Worm (Caenorhabditis elegans) whole organism, L2 larva: ENCODE results near the gene ttr-3.
A peak's percentile ranks its signal among the peaks of the same experiment; 100 is the strongest.

Source experiments
- C34F6.9 ChIP-seq: fragments of 150-350 bp; optimal IDR thresholded peaks from 2 replicates; lab custom pipeline; 2014; ENCODE audit warnings: missing biosample characterization, missing genetic modification characterization
- F13H6.1 ChIP-seq: sonication (generic microtip); optimal IDR thresholded peaks from 2 replicates; lab custom pipeline; 2016; ENCODE audit warnings: missing genetic modification characterization, missing compliant biosample characterization
- R02D3.7 ChIP-seq: fragments of 150-350 bp; optimal IDR thresholded peaks from 2 replicates; lab custom pipeline; 2014; ENCODE audit warnings: missing biosample characterization, missing genetic modification characterization
- Y55F3AM.14 ChIP-seq: fragments of 200-800 bp; sonication (Bioruptor generic); optimal IDR thresholded peaks from 2 replicates; lab custom pipeline; 2018; ENCODE audit warnings: mild to moderate bottlenecking, missing genetic modification characterization, missing compliant biosample characterization
- ZK546.5 ChIP-seq: sonication (generic microtip); optimal IDR thresholded peaks from 2 replicates; lab custom pipeline; 2017; ENCODE audit warnings: missing biosample characterization, missing genetic modification characterization
- alr-1 ChIP-seq: fragments of 150-350 bp; optimal IDR thresholded peaks from 2 replicates; lab custom pipeline; 2014; ENCODE audit warnings: missing biosample characterization, missing genetic modification characterization
- aly-2 ChIP-seq: fragments of 150-350 bp; optimal IDR thresholded peaks from 2 replicates; lab custom pipeline; 2014; ENCODE audit warnings: missing biosample characterization, missing genetic modification characterization
- ama-1 ChIP-seq: fragments of 150-350 bp; optimal IDR thresholded peaks from 2 replicates; lab custom pipeline; 2018; ENCODE audit warnings: inconsistent platforms
- blmp-1 ChIP-seq: sonication (generic microtip); optimal IDR thresholded peaks from 2 replicates; lab custom pipeline; 2017; ENCODE audit warnings: missing genetic modification characterization, mild to moderate bottlenecking, missing compliant biosample characterization, antibody characterized with exemption, moderate library complexity; ENCODE audit not compliant: insufficient read depth
- ceh-82 ChIP-seq: fragments of 150-350 bp; optimal IDR thresholded peaks from 2 replicates; lab custom pipeline; 2014; ENCODE audit warnings: missing biosample characterization, missing genetic modification characterization
- crh-2 ChIP-seq: sonication (generic microtip); optimal IDR thresholded peaks from 2 replicates; lab custom pipeline; 2017; ENCODE audit warnings: missing biosample characterization, missing genetic modification characterization
- dmd-4 ChIP-seq: sonication (generic microtip); optimal IDR thresholded peaks from 2 replicates; lab custom pipeline; 2017; ENCODE audit warnings: missing biosample characterization, missing genetic modification characterization
- egl-27 ChIP-seq: sonication (generic microtip); optimal IDR thresholded peaks from 3 replicates; lab custom pipeline; 2017; ENCODE audit warnings: missing biosample characterization, missing genetic modification reagents, missing genetic modification characterization
- elt-3 ChIP-seq: sonication (generic microtip); optimal IDR thresholded peaks from 2 replicates; lab custom pipeline; 2017; ENCODE audit warnings: missing biosample characterization, missing genetic modification characterization
- fos-1 ChIP-seq: fragments of 150-350 bp; optimal IDR thresholded peaks from 2 replicates; lab custom pipeline; 2014; ENCODE audit warnings: missing biosample characterization, missing genetic modification characterization
- gmeb-1 ChIP-seq: fragments of 150-350 bp; optimal IDR thresholded peaks from 2 replicates; lab custom pipeline; 2014; ENCODE audit warnings: missing biosample characterization, missing genetic modification characterization
- lin-11 ChIP-seq: fragments of 150-350 bp; sonication (generic microtip); optimal IDR thresholded peaks from 2 replicates; lab custom pipeline; 2014; ENCODE audit warnings: missing biosample characterization, missing genetic modification characterization, inconsistent platforms, mixed read lengths
- lin-39 ChIP-seq: fragments of 150-350 bp; optimal IDR thresholded peaks from 2 replicates; lab custom pipeline; 2014; ENCODE audit warnings: missing biosample characterization, missing genetic modification reagents, missing genetic modification characterization
- lsy-2 ChIP-seq, 2 experiments: fragments of 150-350 bp in 1 of 2; sonication (generic microtip) in 1 of 2; optimal IDR thresholded peaks; 2 replicates each; lab custom pipeline; 2014 to 2017; ENCODE audit warnings: missing biosample characterization in 2 of 2, missing genetic modification characterization in 2 of 2
- mab-5 ChIP-seq: fragments of 150-350 bp; optimal IDR thresholded peaks from 2 replicates; lab custom pipeline; 2014; ENCODE audit warnings: missing biosample characterization, missing genetic modification characterization
- mbf-1 ChIP-seq: sonication (generic microtip); optimal IDR thresholded peaks from 2 replicates; lab custom pipeline; 2017; ENCODE audit warnings: missing biosample characterization, missing genetic modification characterization
- nhr-11 ChIP-seq: fragments of 150-350 bp; optimal IDR thresholded peaks from 2 replicates; lab custom pipeline; 2014; ENCODE audit warnings: missing biosample characterization, missing genetic modification characterization
- nhr-12 ChIP-seq: fragments of 150-350 bp; optimal IDR thresholded peaks from 2 replicates; lab custom pipeline; 2014; ENCODE audit warnings: missing biosample characterization, missing genetic modification characterization
- nhr-129 ChIP-seq: fragments of 150-350 bp; optimal IDR thresholded peaks from 2 replicates; lab custom pipeline; 2014; ENCODE audit warnings: missing biosample characterization, missing genetic modification characterization
- nhr-237 ChIP-seq: fragments of 150-350 bp; optimal IDR thresholded peaks from 2 replicates; lab custom pipeline; 2014; ENCODE audit warnings: missing biosample characterization, missing genetic modification characterization
- nhr-77 ChIP-seq: fragments of 150-350 bp; optimal IDR thresholded peaks from 2 replicates; lab custom pipeline; 2014; ENCODE audit warnings: missing biosample characterization, missing genetic modification characterization
- peb-1 ChIP-seq: fragments of 150-350 bp; optimal IDR thresholded peaks from 2 replicates; lab custom pipeline; 2014; ENCODE audit warnings: missing biosample characterization, missing genetic modification characterization
- sem-4 ChIP-seq: fragments of 150-350 bp; optimal IDR thresholded peaks from 2 replicates; lab custom pipeline; 2014; ENCODE audit warnings: missing biosample characterization, missing genetic modification reagents, missing genetic modification characterization
- skn-1 ChIP-seq: sonication (generic microtip); optimal IDR thresholded peaks from 2 replicates; lab custom pipeline; 2017; ENCODE audit warnings: missing biosample characterization, missing genetic modification characterization
- sma-3 ChIP-seq: sonication (generic microtip); optimal IDR thresholded peaks from 2 replicates; lab custom pipeline; 2016; ENCODE audit warnings: missing genetic modification reagents, missing genetic modification characterization, missing compliant biosample characterization
- sma-9 ChIP-seq, 2 experiments: fragments of 150-350 bp in 1 of 2; sonication (generic microtip) in 1 of 2; optimal IDR thresholded peaks; 2 replicates each; lab custom pipeline; 2014 to 2016; ENCODE audit warnings: missing genetic modification characterization in 2 of 2, mild to moderate bottlenecking in 1 of 2, missing biosample characterization in 1 of 2, missing compliant biosample characterization in 1 of 2, missing genetic modification reagents in 1 of 2, moderate library complexity in 1 of 2
- snpc-4 ChIP-seq: fragments of 150-350 bp; optimal IDR thresholded peaks from 2 replicates; lab custom pipeline; 2014; ENCODE audit warnings: missing biosample characterization, missing genetic modification characterization
- unc-39 ChIP-seq: fragments of 150-350 bp; optimal IDR thresholded peaks from 2 replicates; lab custom pipeline; 2014; ENCODE audit warnings: missing biosample characterization, missing genetic modification characterization
- unc-55 ChIP-seq: fragments of 150-350 bp; sonication (generic microtip); optimal IDR thresholded peaks from 3 replicates; lab custom pipeline; 2014; ENCODE audit warnings: missing biosample characterization, missing genetic modification reagents, missing genetic modification characterization
- unc-62 ChIP-seq: fragments of 150-350 bp; optimal IDR thresholded peaks from 2 replicates; lab custom pipeline; 2014; ENCODE audit warnings: missing biosample characterization, missing genetic modification reagents, missing genetic modification characterization
- zag-1 ChIP-seq: fragments of 150-350 bp; optimal IDR thresholded peaks from 2 replicates; lab custom pipeline; 2014; ENCODE audit warnings: missing biosample characterization, missing genetic modification characterization
- ztf-4 ChIP-seq: fragments of 150-350 bp; optimal IDR thresholded peaks from 2 replicates; lab custom pipeline; 2014; ENCODE audit warnings: missing biosample characterization, missing genetic modification characterization

Gene ttr-3

DNA sequence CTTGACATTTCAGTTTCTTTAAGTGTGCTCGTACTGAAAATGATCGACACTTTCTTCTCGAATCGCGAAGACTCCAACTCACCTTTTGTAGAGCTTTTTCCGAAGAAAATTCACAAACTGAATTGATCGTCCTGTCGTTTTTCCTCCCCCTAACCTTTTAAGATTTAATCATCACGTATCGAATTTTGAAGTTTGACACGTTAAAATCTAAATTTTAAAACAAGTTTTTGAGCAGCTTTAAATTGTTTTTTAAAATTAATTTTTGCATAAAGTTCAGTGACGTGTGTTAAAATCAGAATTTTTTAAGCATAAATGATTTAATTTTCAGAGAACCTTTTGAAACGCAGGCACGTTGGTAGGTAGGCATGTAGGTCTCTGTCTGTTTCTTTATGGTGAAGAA is 35.2 kb downstream of the ttr-3 start, which contains the start of gene alg-4:
TSS of gene alg-4 (minus strand) at position 101 of the 400 bp plus-strand sequence.
- TF ChIP-seq zag-1 (tag; lab: Kevin White, UChicago) (no peak), C34F6.9 (tag; lab: Kevin White, UChicago) (no peak), dmd-4 (tag; lab: Kevin White, UChicago) (no peak), Y55F3AM.14 (no peak), ztf-4 (tag; lab: Kevin White, UChicago) (no peak), nhr-11 (tag; lab: Kevin White, UChicago) (no peak), lin-11 (tag; lab: Kevin White, UChicago) (no peak), elt-3 (tag; lab: Kevin White, UChicago) (no peak), skn-1 (tag; lab: Kevin White, UChicago) (no peak), sma-9 (GFP tag; optimal IDR thresholded peaks at IDR 0.05; lab: Kevin White, UChicago) (no peak), sma-9 (tag; optimal IDR thresholded peaks at IDR 0.05; lab: Kevin White, UChicago) (no peak)

DNA sequence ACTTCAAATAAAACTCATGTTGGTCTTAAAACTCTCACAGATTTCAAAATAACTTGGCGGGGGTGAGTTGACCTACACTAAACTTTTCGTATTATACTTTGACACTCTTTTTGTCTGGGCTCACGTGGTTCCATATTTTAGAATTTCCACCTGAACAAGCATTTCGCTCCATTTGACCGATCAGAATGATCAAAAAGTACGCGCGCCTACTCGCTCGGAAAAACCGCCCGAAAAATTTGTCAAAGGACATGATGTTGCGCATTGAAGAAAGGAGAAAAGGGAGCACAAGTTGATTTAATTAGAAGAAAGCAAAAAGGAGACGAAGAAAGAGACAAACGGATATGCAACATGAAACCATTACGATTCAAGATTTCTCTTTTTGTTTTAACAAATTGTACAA is 40.2 kb downstream of the ttr-3 start:
- TF ChIP-seq C34F6.9 (tag; lab: Kevin White, UChicago) (peak; percentile 1), skn-1 (tag; lab: Kevin White, UChicago) (no peak)
- TF ChIP-seq, all 48 proteins: peak for 1

DNA sequence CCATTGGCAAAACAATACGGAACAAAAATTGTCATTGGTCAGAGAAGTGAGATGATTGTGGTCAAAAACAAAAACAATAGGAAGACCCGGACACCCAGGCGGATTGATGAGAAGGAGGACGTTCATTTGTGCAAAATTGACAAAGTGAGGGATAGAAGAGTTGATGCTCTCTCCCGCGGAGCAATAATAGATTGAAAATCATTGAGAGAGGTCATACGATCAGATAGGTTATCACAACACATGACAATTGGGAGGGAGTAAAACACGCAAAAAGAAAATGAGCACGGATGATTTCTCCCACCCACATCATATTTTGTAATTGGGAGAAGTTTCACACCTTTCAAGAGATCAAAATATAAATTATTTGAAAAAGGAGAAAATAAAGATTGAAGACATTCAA is 40.9 kb downstream of the ttr-3 start:
- TF ChIP-seq ceh-82 (no peak), mbf-1 (no peak), lin-39 (no peak), elt-3 (tag; lab: Kevin White, UChicago) (no peak), Y55F3AM.14 (no peak), dmd-4 (tag; lab: Kevin White, UChicago) (no peak), zag-1 (tag; lab: Kevin White, UChicago) (no peak), lin-11 (tag; lab: Kevin White, UChicago) (no peak), peb-1 (tag; lab: Kevin White, UChicago) (no peak), alr-1 (no peak), F13H6.1 (tag; lab: Kevin White, UChicago) (peak; percentile 45), fos-1 (no peak), nhr-129 (tag; lab: Kevin White, UChicago) (peak; percentile 52), ztf-4 (tag; lab: Kevin White, UChicago) (no peak), ZK546.5 (tag; lab: Kevin White, UChicago) (no peak), nhr-11 (tag; lab: Kevin White, UChicago) (no peak), unc-39 (tag; lab: Kevin White, UChicago) (no peak), crh-2 (tag; lab: Kevin White, UChicago) (no peak), blmp-1 (tag; lab: Kevin White, UChicago) (no peak), snpc-4 (tag; lab: Kevin White, UChicago) (no peak), C34F6.9 (tag; lab: Kevin White, UChicago) (peak; percentile 35), unc-55 (GFP tag; lab: Kevin White, UChicago) (no peak)

DNA sequence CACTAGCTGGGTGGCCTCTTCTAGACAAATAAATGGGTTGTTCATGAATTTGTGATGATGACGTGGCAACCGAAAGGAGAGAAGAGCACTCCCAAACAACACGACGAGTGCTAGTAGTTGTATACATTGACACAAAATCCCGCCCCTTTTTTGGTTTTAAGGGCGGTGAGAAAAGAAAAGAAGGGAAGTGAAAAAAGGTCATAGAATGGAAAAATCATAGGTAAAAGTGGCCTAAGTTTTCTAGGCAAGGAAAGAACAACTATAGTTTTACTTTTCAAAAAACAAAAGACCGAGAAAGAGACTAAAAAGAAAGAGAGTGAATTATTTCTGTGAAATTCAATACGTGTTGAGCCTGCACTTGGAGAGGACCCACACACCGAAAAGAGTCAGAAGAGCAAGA is 47.7 kb downstream of the ttr-3 start, which contains the start of gene ZK757.2:
TSS of gene ZK757.2 (minus strand) at position 101 of the 400 bp plus-strand sequence.
- no peak for TF ChIP-seq nhr-12 (tag; lab: Kevin White, UChicago)
- no peak for TF ChIP-seq zag-1 (tag; lab: Kevin White, UChicago)
- no peak for TF ChIP-seq mbf-1
- no peak for TF ChIP-seq nhr-237 (tag; lab: Kevin White, UChicago)
- no peak for TF ChIP-seq Y55F3AM.14
- TF ChIP-seq dmd-4 (tag; lab: Kevin White, UChicago): no peak
- no peak for TF ChIP-seq unc-62 (GFP tag; lab: Kevin White, UChicago)
- TF ChIP-seq lsy-2 (tag; optimal IDR thresholded peaks at IDR 0.05; lab: Kevin White, UChicago): no peak
- no peak for TF ChIP-seq sma-3 (GFP tag; lab: Kevin White, UChicago)
- TF ChIP-seq ama-1 (lab: Kevin White, UChicago): no peak
- TF ChIP-seq snpc-4 (tag; lab: Kevin White, UChicago): no peak
- no peak for TF ChIP-seq ceh-82
- TF ChIP-seq gmeb-1 (tag; lab: Kevin White, UChicago): no peak

DNA sequence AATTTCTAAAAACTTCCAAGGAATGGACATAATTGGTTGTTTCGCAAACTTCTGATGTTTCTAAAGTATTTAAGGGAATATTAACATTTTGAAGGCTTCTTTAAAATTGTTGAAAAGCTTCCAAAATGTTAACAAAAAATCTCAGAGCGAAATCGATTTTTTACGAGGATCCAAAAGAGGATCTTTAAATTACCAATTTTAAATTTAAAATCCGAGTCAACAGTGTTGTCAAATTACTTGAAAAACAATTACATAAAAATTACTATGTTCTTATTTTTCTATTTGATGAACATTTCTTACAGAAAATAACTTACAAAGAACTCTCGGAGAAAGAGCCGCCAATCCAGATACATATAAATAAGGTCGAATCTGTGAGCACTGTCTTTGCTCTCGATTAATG is 49.6 kb downstream of the ttr-3 start, which contains the start of gene ZK757.10:
TSS of gene ZK757.10 (plus strand) at position 301 of the 400 bp plus-strand sequence.
- TF ChIP-seq nhr-12 (tag; lab: Kevin White, UChicago): no peak
- TF ChIP-seq sma-3 (GFP tag; lab: Kevin White, UChicago): no peak
- TF ChIP-seq Y55F3AM.14: no peak
- no peak for TF ChIP-seq gmeb-1 (tag; lab: Kevin White, UChicago)
- TF ChIP-seq F13H6.1 (tag; lab: Kevin White, UChicago): no peak
- no peak for TF ChIP-seq egl-27 (tag; lab: Kevin White, UChicago)
- no peak for TF ChIP-seq alr-1
- no peak for TF ChIP-seq mab-5 (tag; lab: Kevin White, UChicago)
- TF ChIP-seq R02D3.7 (tag; lab: Kevin White, UChicago): no peak
- no peak for TF ChIP-seq sem-4 (tag; lab: Kevin White, UChicago)
- TF ChIP-seq nhr-77 (tag; lab: Kevin White, UChicago): no peak
- TF ChIP-seq lin-39: no peak
- TF ChIP-seq mbf-1: no peak
- no peak for TF ChIP-seq sma-9 (GFP tag; optimal IDR thresholded peaks at IDR 0.05; lab: Kevin White, UChicago)
- TF ChIP-seq sma-9 (tag; optimal IDR thresholded peaks at IDR 0.05; lab: Kevin White, UChicago): no peak
- TF ChIP-seq nhr-237 (tag; lab: Kevin White, UChicago): no peak
- TF ChIP-seq unc-39 (tag; lab: Kevin White, UChicago): no peak
- TF ChIP-seq aly-2 (tag; lab: Kevin White, UChicago): no peak
- no peak for TF ChIP-seq C34F6.9 (tag; lab: Kevin White, UChicago)
